Fruit fly (Drosophila melanogaster): Measurements from ENCODE around the gene olf413.

olf413 gene

dm6 chr3L:22207113-22207512 is 71.2 kb downstream of the olf413 start (continued):
- TF ChIP-seq Taf1 (GFP tag; IDR thresholded peaks at IDR 0.05) (no peak), kah (GFP tag; optimal IDR thresholded peaks at IDR 0.05) (no peak), ara (GFP tag; IDR thresholded peaks at IDR 0.05) (no peak), CG3163 (GFP tag; optimal IDR thresholded peaks at IDR 0.05) (no peak), CG34224 (GFP tag; IDR thresholded peaks at IDR 0.05; ENCODE audit: partially characterized antibody) (no peak), Bdp1 (GFP tag; optimal IDR thresholded peaks at IDR 0.05) (no peak), dmrt99B (tag; optimal IDR thresholded peaks at IDR 0.05) (peak; percentile 13), ind (GFP tag; optimal IDR thresholded peaks at IDR 0.05) (no peak), Xbp1 (GFP tag; optimal IDR thresholded peaks at IDR 0.05) (peak; percentile 22), CG10462 (GFP tag; optimal IDR thresholded peaks at IDR 0.05) (no peak), CG14667 (GFP tag; IDR thresholded peaks at IDR 0.05) (no peak), tgo (GFP tag; IDR thresholded peaks at IDR 0.05) (no peak), Dip3 (GFP tag; optimal IDR thresholded peaks at IDR 0.05) (no peak), CG4707 (GFP tag; optimal IDR thresholded peaks at IDR 0.05) (no peak), CG12769 (tag; optimal IDR thresholded peaks at IDR 0.05) (peak; percentile 52), Hey (tag; optimal IDR thresholded peaks at IDR 0.05) (no peak), p53 (GFP tag; optimal IDR thresholded peaks at IDR 0.05) (no peak), prd (optimal IDR thresholded peaks at IDR 0.05) (no peak), prd (GFP tag; IDR thresholded peaks at IDR 0.05) (peak; percentile 47; the same call in 2 of the 3 replicates), corto (GFP tag; optimal IDR thresholded peaks at IDR 0.05) (no peak), CG17328 (GFP tag; IDR thresholded peaks at IDR 0.05) (no peak), Hr51 (GFP tag; optimal IDR thresholded peaks at IDR 0.05) (peak in 1 of 2 experiments; percentile 26), Pdp1 (GFP tag; optimal IDR thresholded peaks at IDR 0.05) (no peak), tio (GFP tag; optimal IDR thresholded peaks at IDR 0.05) (no peak), ap (GFP tag; IDR thresholded peaks at IDR 0.05) (0 out of 2 replicates have a peak, but pooled peaks have one; percentile 6), sens (GFP tag) (peak; percentile 81), CG15269 (tag; optimal IDR thresholded peaks at IDR 0.05) (peak; percentile 10), ab (GFP tag; optimal IDR thresholded peaks at IDR 0.05) (no peak), CG2712 (tag; optimal IDR thresholded peaks at IDR 0.05) (peak; percentile 35), chif (GFP tag; optimal IDR thresholded peaks at IDR 0.05) (no peak), CG4282 (GFP tag; optimal IDR thresholded peaks at IDR 0.05) (no peak), CG7839 (tag; optimal IDR thresholded peaks at IDR 0.05) (peak; percentile 26), dpn (GFP tag; optimal IDR thresholded peaks at IDR 0.05) (peak in 1 of 2 experiments; percentile 25), CoRest (tag; optimal IDR thresholded peaks at IDR 0.05) (peak; percentile 1), fd3F (GFP tag; optimal IDR thresholded peaks at IDR 0.05) (no peak), bcd (GFP tag; optimal IDR thresholded peaks at IDR 0.05) (no peak), Camta (GFP tag; optimal IDR thresholded peaks at IDR 0.05) (no peak), chinmo (GFP tag; IDR thresholded peaks at IDR 0.05; ENCODE audit: partially characterized antibody) (no peak), CG6272 (GFP tag; IDR thresholded peaks at IDR 0.05) (no peak), E2f2 (GFP tag; IDR thresholded peaks at IDR 0.05) (no peak), bsh (GFP tag; optimal IDR thresholded peaks at IDR 0.05) (peak in 1 of 2 experiments; percentile 51), Trl (optimal IDR thresholded peaks at IDR 0.05) (no peak), Trl (GFP tag; optimal IDR thresholded peaks at IDR 0.05) (no peak), CG1603 (tag; optimal IDR thresholded peaks at IDR 0.05) (peak; percentile 61), row (GFP tag; IDR thresholded peaks at IDR 0.05) (peak; percentile 31; the same call in 1 of the 3 replicates), sd (tag; optimal IDR thresholded peaks at IDR 0.05) (no peak), CG7987 (GFP tag; optimal IDR thresholded peaks at IDR 0.05) (no peak), CG8290 (GFP tag; optimal IDR thresholded peaks at IDR 0.05) (no peak), CG8290 (tag; optimal IDR thresholded peaks at IDR 0.05) (peak in 1 of 2 experiments; percentile 37), Vsx1 (GFP tag; optimal IDR thresholded peaks at IDR 0.05) (no peak), CG18262 (tag; optimal IDR thresholded peaks at IDR 0.05) (peak; percentile 33), CG10543 (GFP tag; optimal IDR thresholded peaks at IDR 0.05) (no peak)
